Fruit fly (Drosophila melanogaster): ENCODE measurements around the gene CG7560.
A peak's percentile ranks its signal among the peaks of the same experiment; 100 is the strongest.

The CG7560 gene

DNA sequence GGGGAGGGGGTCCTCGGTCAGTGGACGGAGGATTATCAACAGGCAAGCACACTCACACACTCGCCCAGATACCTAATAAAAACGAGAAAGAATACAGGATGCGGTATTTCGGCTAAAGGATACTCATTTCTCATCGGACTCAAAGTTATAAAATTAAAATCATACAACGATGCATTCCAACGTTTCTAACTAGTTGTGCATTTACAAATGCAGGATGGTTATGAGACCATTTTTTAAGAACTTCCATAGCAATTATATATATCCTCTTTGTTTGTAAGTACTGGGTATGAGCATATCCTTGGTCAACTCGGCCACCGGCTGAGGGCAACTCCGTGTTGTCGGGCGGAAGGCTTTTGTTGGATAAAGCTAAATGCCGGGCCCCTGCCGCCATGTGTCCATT is 22.7 kb upstream of the CG7560 start (continued):
- TF ChIP-seq CG7745 (tag; optimal IDR thresholded peaks at IDR 0.05) (no peak), CG31224 (GFP tag; IDR thresholded peaks at IDR 0.05) (no peak), Rx (GFP tag; IDR thresholded peaks at IDR 0.05) (no peak), ci (GFP tag; IDR thresholded peaks at IDR 0.05) (peak; percentile 36; the same call in 1 of the 3 replicates), CrebB (tag; optimal IDR thresholded peaks at IDR 0.05) (no peak), Dad (GFP tag; optimal IDR thresholded peaks at IDR 0.05) (no peak), Chrac-16 (GFP tag; optimal IDR thresholded peaks at IDR 0.05) (no peak), ssp (GFP tag; IDR thresholded peaks at IDR 0.05) (peak; percentile 42; the same call in 1 of the 2 replicates), crp (GFP tag; optimal IDR thresholded peaks at IDR 0.05) (no peak), tna (GFP tag; IDR thresholded peaks at IDR 0.05; ENCODE audit: partially characterized antibody) (no peak), D19B (GFP tag; optimal IDR thresholded peaks at IDR 0.05) (peak; percentile 74), CG15696 (tag; optimal IDR thresholded peaks at IDR 0.05) (no peak), maf-S (GFP tag; optimal IDR thresholded peaks at IDR 0.05) (no peak), hkb (optimal IDR thresholded peaks at IDR 0.05) (no peak), hkb (GFP tag; IDR thresholded peaks at IDR 0.05) (peak; percentile 59), Awh (GFP tag; IDR thresholded peaks at IDR 0.05) (no peak), B-H2 (GFP tag; optimal IDR thresholded peaks at IDR 0.05) (no peak), gce (GFP tag; IDR thresholded peaks at IDR 0.05) (no peak), Hr3 (GFP tag; optimal IDR thresholded peaks at IDR 0.05) (no peak), ERR (GFP tag; optimal IDR thresholded peaks at IDR 0.05) (no peak), corto (GFP tag; optimal IDR thresholded peaks at IDR 0.05) (no peak), CG9727 (GFP tag; optimal IDR thresholded peaks at IDR 0.05) (peak; percentile 22), Abd-B (GFP tag; optimal IDR thresholded peaks at IDR 0.05) (no peak), da (GFP tag; optimal IDR thresholded peaks at IDR 0.05) (no peak), ro (GFP tag; IDR thresholded peaks at IDR 0.05) (no peak), sens-2 (GFP tag; IDR thresholded peaks at IDR 0.05) (no peak), Xbp1 (GFP tag; optimal IDR thresholded peaks at IDR 0.05) (peak; percentile 18), Atf3 (GFP tag; optimal IDR thresholded peaks at IDR 0.05) (no peak), CG10267 (tag; optimal IDR thresholded peaks at IDR 0.05) (no peak), jigr1 (GFP tag; IDR thresholded peaks at IDR 0.05) (no peak), stc (GFP tag; IDR thresholded peaks at IDR 0.05) (0 out of 2 replicates have a peak, but pooled peaks have one; percentile 29), Hr39 (optimal IDR thresholded peaks at IDR 0.05) (no peak), Ada2b (GFP tag; IDR thresholded peaks at IDR 0.05) (peak; percentile 54; the same call in 1 of the 2 replicates), pnt (GFP tag; optimal IDR thresholded peaks at IDR 0.05) (no peak), CG4617 (GFP tag; optimal IDR thresholded peaks at IDR 0.05; ENCODE audit: borderline replicate concordance) (no peak), sc (optimal IDR thresholded peaks at IDR 0.05) (no peak), sc (GFP tag; optimal IDR thresholded peaks at IDR 0.05) (no peak), CG1233 (GFP tag; optimal IDR thresholded peaks at IDR 0.05) (no peak), CG12659 (GFP tag; optimal IDR thresholded peaks at IDR 0.05) (no peak), CG6813 (GFP tag; optimal IDR thresholded peaks at IDR 0.05) (peak; percentile 28), CG12155 (GFP tag; optimal IDR thresholded peaks at IDR 0.05) (no peak), Sox102F (GFP tag; optimal IDR thresholded peaks at IDR 0.05) (no peak), CG4707 (GFP tag; optimal IDR thresholded peaks at IDR 0.05) (no peak), ken (GFP tag; IDR thresholded peaks at IDR 0.05) (no peak), ftz-f1 (GFP tag; optimal IDR thresholded peaks at IDR 0.05) (no peak), az2 (GFP tag; optimal IDR thresholded peaks at IDR 0.05) (no peak), Ptx1 (GFP tag; IDR thresholded peaks at IDR 0.05) (peak; percentile 53), z (GFP tag; IDR thresholded peaks at IDR 0.05) (no peak), CG14014 (GFP tag; IDR thresholded peaks at IDR 0.05) (peak; percentile 50), dysf (GFP tag; IDR thresholded peaks at IDR 0.05) (peak; percentile 62; the same call in 1 of the 3 replicates), ara (GFP tag; IDR thresholded peaks at IDR 0.05) (0 out of 2 replicates have a peak, but pooled peaks have one; percentile 41), BEAF-32 (GFP tag; optimal IDR thresholded peaks at IDR 0.05) (no peak), Meics (GFP tag; optimal IDR thresholded peaks at IDR 0.05) (peak; percentile 47)
